Worm (Caenorhabditis elegans) whole organism, late embryonic: ENCODE measurements around the gene stdh-1.

Experiments used
- C38D4.7 ChIP-seq: fragments of 200-800 bp; sonication (Bioruptor generic); optimal IDR thresholded peaks from 2 replicates; lab custom pipeline; 2018; ENCODE audit warnings: mild to moderate bottlenecking, missing genetic modification characterization, moderate library complexity, missing compliant biosample characterization
- K02D7.2 ChIP-seq: sonication (generic microtip); optimal IDR thresholded peaks from 2 replicates; lab custom pipeline; 2017; ENCODE audit warnings: mild to moderate bottlenecking, missing genetic modification characterization, missing compliant biosample characterization
- ahr-1 ChIP-seq: sonication (generic microtip); optimal IDR thresholded peaks from 2 replicates; lab custom pipeline; 2016; ENCODE audit warnings: missing genetic modification characterization, missing compliant biosample characterization
- ama-1 ChIP-seq: fragments of 150-350 bp; optimal IDR thresholded peaks from 2 replicates; lab custom pipeline; 2014
- ceh-14 ChIP-seq: sonication (generic microtip); optimal IDR thresholded peaks from 2 replicates; lab custom pipeline; 2016; ENCODE audit warnings: missing genotype, missing genetic modification characterization, missing compliant biosample characterization
- ceh-19 ChIP-seq: fragments of 200-800 bp; sonication (Bioruptor generic); optimal IDR thresholded peaks from 2 replicates; lab custom pipeline; 2018; ENCODE audit warnings: mild to moderate bottlenecking, missing genetic modification characterization, missing compliant biosample characterization
- ceh-2 ChIP-seq: sonication (generic microtip); optimal IDR thresholded peaks from 2 replicates; lab custom pipeline; 2016; ENCODE audit warnings: missing genotype, missing genetic modification characterization, missing compliant biosample characterization
- ceh-22 ChIP-seq: sonication (generic microtip); optimal IDR thresholded peaks from 2 replicates; lab custom pipeline; 2017; ENCODE audit warnings: missing biosample characterization, missing genetic modification characterization
- ceh-30 ChIP-seq: fragments of 150-350 bp; optimal IDR thresholded peaks from 2 replicates; lab custom pipeline; 2014; ENCODE audit warnings: missing biosample characterization, missing genetic modification characterization
- ceh-48 ChIP-seq: sonication (generic microtip); optimal IDR thresholded peaks from 2 replicates; lab custom pipeline; 2016; ENCODE audit warnings: missing genetic modification characterization, inconsistent platforms, missing compliant biosample characterization
- ceh-6 ChIP-seq: fragments of 200-800 bp; sonication (Bioruptor generic); optimal IDR thresholded peaks from 2 replicates; lab custom pipeline; 2018; ENCODE audit warnings: mild to moderate bottlenecking, missing genetic modification characterization, missing compliant biosample characterization
- dve-1 ChIP-seq: sonication (generic microtip); optimal IDR thresholded peaks from 2 replicates; lab custom pipeline; 2017; ENCODE audit warnings: antibody characterized with exemption, mild to moderate bottlenecking, missing genetic modification characterization, missing compliant biosample characterization
- elt-4 ChIP-seq: sonication (generic microtip); optimal IDR thresholded peaks from 2 replicates; lab custom pipeline; 2016; ENCODE audit warnings: missing genetic modification characterization, missing compliant biosample characterization
- fax-1 ChIP-seq: sonication (generic microtip); optimal IDR thresholded peaks from 2 replicates; lab custom pipeline; 2016; ENCODE audit warnings: missing genotype, missing genetic modification characterization, missing compliant biosample characterization
- fkh-10 ChIP-seq: fragments of 150-350 bp; optimal IDR thresholded peaks from 2 replicates; lab custom pipeline; 2014; ENCODE audit warnings: missing biosample characterization, missing genetic modification reagents, missing genetic modification characterization
- fkh-6 ChIP-seq: sonication (generic microtip); optimal IDR thresholded peaks from 2 replicates; lab custom pipeline; 2016; ENCODE audit warnings: missing genetic modification characterization, missing compliant biosample characterization
- gmeb-2 ChIP-seq: sonication (generic microtip); optimal IDR thresholded peaks from 2 replicates; lab custom pipeline; 2016; ENCODE audit warnings: missing genetic modification characterization, inconsistent platforms, missing compliant biosample characterization
- hlh-13 ChIP-seq: fragments of 200-800 bp; sonication (Bioruptor generic); optimal IDR thresholded peaks from 2 replicates; lab custom pipeline; 2018; ENCODE audit warnings: mild to moderate bottlenecking, missing genetic modification characterization, missing compliant biosample characterization
- lin-11 ChIP-seq: fragments of 200-800 bp; sonication (Bioruptor generic); optimal IDR thresholded peaks from 2 replicates; lab custom pipeline; 2018; ENCODE audit warnings: mild to moderate bottlenecking, missing genetic modification characterization, missing compliant biosample characterization
- madf-2 ChIP-seq: sonication (generic microtip); optimal IDR thresholded peaks from 2 replicates; lab custom pipeline; 2017; ENCODE audit warnings: missing genetic modification characterization, missing compliant biosample characterization
- mec-3 ChIP-seq: sonication (generic microtip); optimal IDR thresholded peaks from 2 replicates; lab custom pipeline; 2016; ENCODE audit warnings: borderline replicate concordance, missing genetic modification characterization, missing compliant biosample characterization
- nhr-11 ChIP-seq: fragments of 150-350 bp; optimal IDR thresholded peaks from 2 replicates; lab custom pipeline; 2014; ENCODE audit warnings: missing biosample characterization, missing genetic modification characterization
- npax-4 ChIP-seq: sonication (generic microtip); optimal IDR thresholded peaks from 2 replicates; lab custom pipeline; 2016; ENCODE audit warnings: missing genetic modification characterization, missing compliant biosample characterization
- pag-3 ChIP-seq: sonication (generic microtip); optimal IDR thresholded peaks from 2 replicates; lab custom pipeline; 2016; ENCODE audit warnings: missing compliant biosample characterization, missing genetic modification characterization, borderline replicate concordance
- pat-9 ChIP-seq: fragments of 200-800 bp; sonication (Bioruptor generic); optimal IDR thresholded peaks from 2 replicates; lab custom pipeline; 2018; ENCODE audit warnings: mild to moderate bottlenecking, missing genetic modification characterization, moderate library complexity, missing compliant biosample characterization
- pha-2 ChIP-seq: sonication (generic microtip); optimal IDR thresholded peaks from 2 replicates; lab custom pipeline; 2017; ENCODE audit warnings: mild to moderate bottlenecking, missing genetic modification characterization, missing compliant biosample characterization
- pha-4 ChIP-seq: fragments of 150-350 bp; optimal IDR thresholded peaks from 2 replicates; lab custom pipeline; 2018; ENCODE audit warnings: missing biosample characterization, missing genetic modification reagents, missing genetic modification characterization
- ref-2 ChIP-seq: sonication (generic microtip); optimal IDR thresholded peaks from 2 replicates; lab custom pipeline; 2016; ENCODE audit warnings: missing genetic modification characterization, missing compliant biosample characterization
- sdc-2 ChIP-seq: sonication (generic microtip); optimal IDR thresholded peaks from 2 replicates; lab custom pipeline; 2016; ENCODE audit warnings: missing genotype, missing genetic modification characterization, missing compliant biosample characterization
- sox-4 ChIP-seq: sonication (generic microtip); optimal IDR thresholded peaks from 2 replicates; lab custom pipeline; 2017; ENCODE audit warnings: mild to moderate bottlenecking, missing genetic modification characterization, inconsistent platforms, missing compliant biosample characterization
- syd-9 ChIP-seq: sonication (generic microtip); optimal IDR thresholded peaks from 2 replicates; lab custom pipeline; 2016; ENCODE audit warnings: mild to moderate bottlenecking, missing genetic modification characterization, moderate library complexity, missing compliant biosample characterization
- tbx-2 ChIP-seq: sonication (generic microtip); optimal IDR thresholded peaks from 2 replicates; lab custom pipeline; 2016; ENCODE audit warnings: missing genetic modification characterization, missing compliant biosample characterization
- unc-42 ChIP-seq: sonication (generic microtip); optimal IDR thresholded peaks from 2 replicates; lab custom pipeline; 2016; ENCODE audit warnings: missing genotype, missing genetic modification characterization, missing compliant biosample characterization
- unc-55 ChIP-seq: sonication (generic microtip); optimal IDR thresholded peaks from 2 replicates; lab custom pipeline; 2017; ENCODE audit warnings: missing biosample characterization, missing genetic modification reagents, missing genetic modification characterization
- unc-86 ChIP-seq: sonication (generic microtip); optimal IDR thresholded peaks from 2 replicates; lab custom pipeline; 2016; ENCODE audit warnings: missing genetic modification characterization, missing compliant biosample characterization
- ztf-16 ChIP-seq: sonication (generic microtip); optimal IDR thresholded peaks from 2 replicates; lab custom pipeline; 2017; ENCODE audit warnings: missing genetic modification characterization, missing compliant biosample characterization

stdh-1 gene

ce11 chrV:13866353-13866752, 39.9 kb upstream of the stdh-1 start, which contains the start of gene nhr-175:
Gene nhr-175 (plus strand): TSS chrV:13866691.
- TF ChIP-seq ztf-16 (tag; lab: Kevin White, UChicago) (no peak), dve-1 (tag; lab: Kevin White, UChicago) (no peak), ceh-14 (tag; lab: Kevin White, UChicago) (no peak), ceh-48 (tag; lab: Kevin White, UChicago) (no peak), ahr-1 (tag; lab: Kevin White, UChicago) (no peak)

ce11 chrV:13868886-13869285, 37.4 kb upstream of the stdh-1 start:
- TF ChIP-seq ceh-6 (GFP tag; lab: Kevin White, UChicago) (peak; percentile 51), gmeb-2 (tag; lab: Kevin White, UChicago) (peak; percentile 29), ceh-19 (GFP tag; lab: Kevin White, UChicago) (peak; percentile 51), lin-11 (tag; lab: Kevin White, UChicago) (peak; percentile 33), pat-9 (tag; lab: Kevin White, UChicago) (peak; percentile 50)
- TF ChIP-seq, all 69 proteins: peak for 5; not testable (repeated sequence) for 64

ce11 chrV:13869551-13869950, 36.7 kb upstream of the stdh-1 start:
- TF ChIP-seq madf-2 (tag; lab: Kevin White, UChicago): no peak
- no peak for TF ChIP-seq npax-4 (tag; lab: Kevin White, UChicago)
- no peak for TF ChIP-seq C38D4.7 (GFP tag; lab: Kevin White, UChicago)
- no peak for TF ChIP-seq elt-4 (tag; lab: Kevin White, UChicago)
- no peak for TF ChIP-seq syd-9
- TF ChIP-seq unc-86 (tag; lab: Kevin White, UChicago): no peak
- no peak for TF ChIP-seq pha-2 (tag; lab: Kevin White, UChicago)
- TF ChIP-seq, all 69 proteins: peak for 0

ce11 chrV:13872895-13873294, 33.4 kb upstream of the stdh-1 start, which contains the start of gene cpt-5:
Gene cpt-5 (plus strand): TSS chrV:13873195.
- TF ChIP-seq tbx-2 (tag; lab: Kevin White, UChicago) (no peak), unc-42 (tag; lab: Kevin White, UChicago) (no peak), gmeb-2 (tag; lab: Kevin White, UChicago) (no peak), pha-4 (tag; lab: Kevin White, UChicago) (no peak), lin-11 (tag; lab: Kevin White, UChicago) (no peak), sox-4 (no peak), ahr-1 (tag; lab: Kevin White, UChicago) (no peak), elt-4 (tag; lab: Kevin White, UChicago) (no peak), ceh-22 (tag; lab: Kevin White, UChicago) (no peak), ref-2 (tag; lab: Kevin White, UChicago) (no peak), pag-3 (tag; lab: Kevin White, UChicago) (no peak), npax-4 (tag; lab: Kevin White, UChicago) (no peak)

ce11 chrV:13873323-13873722, 33.0 kb upstream of the stdh-1 start:
- TF ChIP-seq fkh-6 (tag; lab: Kevin White, UChicago) (no peak), ceh-48 (tag; lab: Kevin White, UChicago) (no peak), hlh-13 (GFP tag; lab: Kevin White, UChicago) (no peak), K02D7.2 (tag; lab: Kevin White, UChicago) (no peak), nhr-11 (tag; lab: Kevin White, UChicago) (no peak), ama-1 (lab: Kevin White, UChicago) (no peak), ceh-30 (tag; lab: Kevin White, UChicago) (no peak), ceh-2 (tag; lab: Kevin White, UChicago) (no peak), mec-3 (tag; lab: Kevin White, UChicago) (no peak), unc-42 (tag; lab: Kevin White, UChicago) (no peak), fkh-10 (GFP tag; lab: Kevin White, UChicago) (no peak), unc-55 (GFP tag; lab: Kevin White, UChicago) (no peak), npax-4 (tag; lab: Kevin White, UChicago) (no peak), sdc-2 (no peak), fax-1 (tag; lab: Kevin White, UChicago) (no peak), sox-4 (no peak), ceh-6 (GFP tag; lab: Kevin White, UChicago) (no peak)
